Worm (Caenorhabditis elegans) whole organism, midembryonic: ENCODE measurements around the gene fbxa-182.

Experiments
- cog-1 ChIP-seq: sonication (generic microtip); optimal IDR thresholded peaks from 2 replicates; lab custom pipeline; 2016; ENCODE audit warnings: missing genetic modification characterization, missing compliant biosample characterization
- med-1 ChIP-seq: sonication (generic microtip); optimal IDR thresholded peaks from 2 replicates; lab custom pipeline; 2017; ENCODE audit warnings: missing genetic modification characterization, mild to moderate bottlenecking, missing compliant biosample characterization, antibody characterized with exemption, missing genetic modification reagents; ENCODE audit not compliant: insufficient read depth
- ref-1 ChIP-seq: fragments of 200-800 bp; sonication (Bioruptor generic); conservative IDR thresholded peaks from 2 replicates; pipeline ENCODE4 v1.3.6; 2022; ENCODE audit warnings: missing genetic modification reagents, missing genetic modification characterization, missing compliant biosample characterization
- ztf-23 ChIP-seq: fragments of 200-800 bp; sonication (Bioruptor generic); IDR thresholded peaks from 2 replicates; pipeline ENCODE4 v1.3.6; 2022; ENCODE audit warnings: missing genetic modification reagents, missing genetic modification characterization, missing compliant biosample characterization

ce11 chrII:2440312-2440711, 27.8 kb upstream of the fbxa-182 start:
- no peak for TF ChIP-seq ztf-23 (GFP tag; lab: Robert Waterston, UW)
- no peak for TF ChIP-seq ref-1 (GFP tag; lab: Robert Waterston, UW)
- no peak for TF ChIP-seq med-1 (GFP tag; lab: Kevin White, UChicago)
- no peak for TF ChIP-seq cog-1 (tag; lab: Kevin White, UChicago)
